Worm (Caenorhabditis elegans) whole organism, L4/young adult: ENCODE measurements around the gene R02E4.2.

Experiments
- dao-5 ChIP-seq: sonication (generic microtip); optimal IDR thresholded peaks from 2 replicates; lab custom pipeline; 2016; ENCODE audit warnings: missing genotype, missing genetic modification characterization, moderate library complexity, missing compliant biosample characterization
- him-1 ChIP-seq: sonication (generic microtip); optimal IDR thresholded peaks from 2 replicates; lab custom pipeline; 2016; ENCODE audit warnings: missing genotype, missing genetic modification reagents, missing genetic modification characterization, missing compliant biosample characterization

DNA sequence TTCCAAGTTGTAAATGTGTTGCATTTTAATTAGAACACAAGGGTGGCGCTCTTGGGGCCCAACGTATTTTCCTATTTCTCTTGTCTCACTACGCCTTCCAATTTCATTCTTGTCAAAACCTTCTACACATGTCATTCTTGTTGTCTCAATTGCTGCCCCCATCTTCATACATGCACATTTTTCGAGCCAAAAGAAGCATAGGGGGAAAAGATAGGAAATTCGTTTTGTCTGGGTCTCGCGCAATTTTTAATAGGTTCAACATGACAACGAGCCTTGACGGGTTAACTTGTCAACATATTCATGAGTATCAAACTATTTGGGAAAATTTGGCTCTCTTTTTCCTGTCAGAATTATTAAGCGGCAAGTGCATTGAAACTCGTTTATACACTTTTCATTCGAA is 16.1 kb downstream of the R02E4.2 start:
- TF ChIP-seq him-1, result no peak
- TF ChIP-seq dao-5 (tag; lab: Kevin White, UChicago), result no peak
